Fruit fly (Drosophila melanogaster): Measurements from ENCODE around the gene ago.

The ago gene

dm6 chr3L:4269208-4269607, 15.1 kb upstream of the ago start:
- no peak for TF ChIP-seq CG17801 (GFP tag; optimal IDR thresholded peaks at IDR 0.05; ENCODE audit: partially characterized antibody)

dm6 chr3L:4267403-4267802, 13.3 kb upstream of the ago start, which contains the start of gene CG33764:
CG33764 (minus strand) TSS chr3L:4267503.
- TF ChIP-seq CG17801 (GFP tag; optimal IDR thresholded peaks at IDR 0.05; ENCODE audit: partially characterized antibody) = no peak

dm6 chr3L:4265836-4266235, 11.7 kb upstream of the ago start:
- TF ChIP-seq CG17801 (GFP tag; optimal IDR thresholded peaks at IDR 0.05; ENCODE audit: partially characterized antibody) = no peak

DNA sequence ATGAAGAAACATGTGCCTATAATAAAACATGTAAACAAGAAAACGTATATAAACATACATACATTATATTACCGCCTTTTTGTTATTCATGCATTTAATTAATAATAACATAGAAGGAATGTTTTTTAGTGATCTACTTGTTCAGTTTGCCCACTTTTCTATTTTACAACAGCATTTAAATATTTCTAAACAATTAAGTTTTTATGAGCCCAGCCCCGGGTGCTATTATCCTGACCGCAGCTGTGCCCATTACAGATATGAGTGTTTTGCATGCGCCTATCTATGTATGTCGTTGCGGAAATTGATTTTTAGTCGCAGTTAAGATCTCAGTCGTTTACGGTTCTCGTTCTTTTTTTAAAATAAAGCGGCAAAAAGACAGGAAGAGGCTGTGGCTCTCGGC, 10.9 kb upstream of the ago start:
- no peak for TF ChIP-seq CG17801 (GFP tag; optimal IDR thresholded peaks at IDR 0.05; ENCODE audit: partially characterized antibody)

DNA sequence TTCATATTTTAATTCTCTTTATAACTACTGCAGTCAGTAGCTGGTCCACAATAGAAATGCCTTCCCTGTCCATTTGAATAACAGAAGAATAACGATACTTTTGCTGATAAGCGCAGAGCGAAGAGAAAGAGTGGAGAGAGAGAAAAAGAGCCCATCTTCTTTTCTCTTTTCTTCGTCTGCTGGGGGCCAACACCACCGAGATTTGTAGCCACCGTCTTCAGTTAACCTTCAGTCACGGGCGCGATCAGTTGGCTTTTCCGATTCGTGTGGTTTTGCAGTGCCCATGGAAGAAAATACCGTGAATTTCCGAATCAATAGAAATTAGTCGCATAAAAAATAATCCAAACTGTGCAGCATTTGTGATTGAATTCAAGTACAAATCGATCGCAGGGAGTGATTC, 9.4 kb upstream of the ago start, which contains the start of gene CG1273:
CG1273 (plus strand) TSS at position 218 of the 400 bp plus-strand sequence.
- no peak for TF ChIP-seq CG17801 (GFP tag; optimal IDR thresholded peaks at IDR 0.05; ENCODE audit: partially characterized antibody)

DNA sequence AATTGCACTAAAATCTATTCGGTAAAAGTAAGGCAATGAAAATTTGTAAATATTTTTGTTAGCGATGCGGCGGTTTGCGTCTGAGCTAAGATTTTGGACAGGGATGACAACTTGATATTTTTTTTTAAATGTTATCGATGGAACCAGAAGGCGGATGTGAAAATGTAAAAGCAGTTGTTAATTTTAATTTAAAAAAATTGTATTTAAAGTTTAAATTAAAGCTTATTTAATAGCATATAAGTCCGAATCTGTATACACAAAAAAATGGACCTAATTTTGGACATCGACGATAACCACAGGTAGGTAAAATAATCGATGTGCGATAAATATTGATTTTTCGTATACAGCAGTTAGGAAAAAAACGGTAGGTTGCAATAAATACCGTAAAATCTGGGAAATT, 8.3 kb upstream of the ago start, which contains the start of the genes CG11586 and VhaM9.7-a:
CG11586 (minus strand) TSS at position 87 of the 400 bp plus-strand sequence.
VhaM9.7-a (plus strand) TSS at position 322 of the 400 bp plus-strand sequence.
- peak; percentile 15 for TF ChIP-seq CG17801 (GFP tag; optimal IDR thresholded peaks at IDR 0.05; ENCODE audit: partially characterized antibody)

DNA sequence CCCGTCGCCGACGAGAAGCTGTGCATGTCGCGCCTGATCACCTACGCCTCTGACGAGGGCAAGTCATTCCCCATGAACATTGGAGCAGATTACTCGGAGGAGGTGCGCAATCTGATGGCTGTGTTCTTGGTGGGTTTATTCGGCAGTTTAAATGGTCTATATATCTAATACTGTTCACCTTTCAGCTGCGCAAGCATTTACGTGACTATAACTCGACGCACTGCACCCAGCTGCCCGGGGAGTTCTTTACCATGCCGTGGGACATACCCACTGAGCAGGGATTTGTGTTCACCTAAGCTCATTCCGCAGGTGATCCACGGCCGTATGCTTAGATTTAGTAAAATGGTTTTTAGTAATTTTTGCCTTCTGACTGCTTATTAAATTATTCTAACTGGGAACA, 7.1 kb upstream of the ago start:
- no peak for TF ChIP-seq CG17801 (GFP tag; optimal IDR thresholded peaks at IDR 0.05; ENCODE audit: partially characterized antibody)

DNA sequence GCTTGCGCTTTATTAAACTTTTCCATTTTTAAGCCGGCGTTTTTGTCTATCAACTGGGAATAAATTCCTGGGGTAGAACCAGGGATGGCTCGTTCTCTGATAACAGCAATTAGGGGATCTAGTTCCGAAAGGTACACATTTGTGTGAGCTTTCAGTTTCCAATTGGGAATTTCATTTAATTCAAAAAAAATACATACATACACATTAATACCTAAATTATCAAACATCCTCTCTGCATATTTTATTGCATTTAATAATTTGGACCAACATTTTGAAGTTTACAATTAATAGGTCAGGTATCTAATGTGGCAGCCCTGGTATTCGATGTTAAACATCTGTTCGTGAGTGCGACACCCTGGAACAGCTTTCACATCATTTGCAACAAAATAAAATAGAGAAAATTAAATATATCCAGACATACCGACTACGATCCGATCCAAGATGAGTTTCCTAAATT, 5.0 kb upstream of the ago start, which contains the start of the genes CG15011 and CG1309:
CG15011 (minus strand) TSS at position 51 of the 457 bp plus-strand sequence.
CG1309 (plus strand) TSS at position 329 of the 457 bp plus-strand sequence.
- TF ChIP-seq CG17801 (GFP tag; optimal IDR thresholded peaks at IDR 0.05; ENCODE audit: partially characterized antibody) = peak; percentile 83

DNA sequence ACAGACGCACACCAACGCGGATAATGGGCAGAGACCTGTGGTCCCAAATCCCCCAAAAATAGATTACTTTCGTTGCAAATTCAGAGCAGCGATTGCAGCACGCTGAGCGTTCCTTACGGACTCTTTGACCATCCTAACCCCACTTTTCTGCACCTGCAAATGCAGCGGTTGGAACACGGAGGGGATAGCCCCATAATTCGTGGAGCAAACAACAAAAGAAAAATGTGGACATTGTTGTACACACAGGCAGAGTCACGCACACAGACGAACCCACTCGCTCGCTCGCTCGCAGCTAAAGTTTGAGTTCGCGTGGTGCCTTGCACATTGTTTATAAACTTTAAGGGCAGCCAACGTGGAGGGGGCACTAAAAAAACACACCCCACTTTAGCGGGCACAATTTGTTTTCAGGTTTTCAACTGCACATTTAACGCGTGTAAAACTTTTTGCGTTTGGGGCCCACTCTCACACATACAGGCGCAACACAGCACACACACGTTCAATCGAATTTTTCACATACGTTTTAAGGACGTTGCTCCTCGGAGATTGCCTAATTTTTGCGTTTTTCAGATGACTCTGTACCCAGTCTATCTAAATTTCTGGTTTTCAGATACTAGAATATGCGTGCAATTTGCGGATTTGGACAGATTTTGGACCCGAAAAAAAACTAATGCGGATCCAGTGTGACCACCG, 350 bp downstream of the ago start:
- TF ChIP-seq CG17801 (GFP tag; optimal IDR thresholded peaks at IDR 0.05; ENCODE audit: partially characterized antibody) = no peak

dm6 chr3L:4252862-4253610, 1.1 kb downstream of the ago start:
- no peak for TF ChIP-seq CG17801 (GFP tag; optimal IDR thresholded peaks at IDR 0.05; ENCODE audit: partially characterized antibody)

DNA sequence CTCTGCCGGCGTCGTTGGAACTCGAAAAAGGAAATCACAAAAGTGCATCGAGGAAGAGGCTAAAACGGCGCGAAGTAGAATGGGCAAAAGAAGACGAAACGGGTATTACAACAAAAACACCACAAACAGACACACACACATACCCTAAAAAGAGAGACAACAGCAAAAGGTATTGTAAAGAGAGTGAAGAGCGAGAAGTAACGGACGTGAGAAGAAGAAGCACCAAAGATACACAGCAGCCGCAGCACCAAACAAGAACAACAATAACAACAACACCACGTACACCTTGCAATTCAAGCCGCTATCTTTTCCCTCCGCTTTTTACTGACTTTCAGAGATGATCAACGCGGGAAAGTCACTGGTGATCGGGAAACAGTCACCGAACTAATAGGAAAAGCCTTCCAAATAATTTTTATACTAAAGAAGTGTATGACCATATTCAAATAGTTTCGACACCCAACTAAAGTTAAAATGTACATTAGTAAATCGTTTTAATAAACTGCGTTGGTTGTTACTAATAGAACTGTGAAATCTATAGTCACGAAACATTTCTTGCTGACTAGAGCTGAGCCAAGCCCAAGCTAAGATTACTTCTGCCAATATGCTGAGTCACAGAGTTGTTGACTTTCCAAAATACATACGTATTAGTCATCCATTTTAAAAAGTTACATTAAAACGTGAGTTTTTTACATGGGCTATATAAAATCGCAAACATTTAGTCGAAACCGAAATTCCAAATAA, 1.8 kb downstream of the ago start:
- peak; percentile 20 for TF ChIP-seq CG17801 (GFP tag; optimal IDR thresholded peaks at IDR 0.05; ENCODE audit: partially characterized antibody)

dm6 chr3L:4242428-4242827, 11.7 kb downstream of the ago start, which contains the start of gene pav:
pav (plus strand) TSS chr3L:4242734.
- peak; percentile 6 for TF ChIP-seq CG17801 (GFP tag; optimal IDR thresholded peaks at IDR 0.05; ENCODE audit: partially characterized antibody)

DNA sequence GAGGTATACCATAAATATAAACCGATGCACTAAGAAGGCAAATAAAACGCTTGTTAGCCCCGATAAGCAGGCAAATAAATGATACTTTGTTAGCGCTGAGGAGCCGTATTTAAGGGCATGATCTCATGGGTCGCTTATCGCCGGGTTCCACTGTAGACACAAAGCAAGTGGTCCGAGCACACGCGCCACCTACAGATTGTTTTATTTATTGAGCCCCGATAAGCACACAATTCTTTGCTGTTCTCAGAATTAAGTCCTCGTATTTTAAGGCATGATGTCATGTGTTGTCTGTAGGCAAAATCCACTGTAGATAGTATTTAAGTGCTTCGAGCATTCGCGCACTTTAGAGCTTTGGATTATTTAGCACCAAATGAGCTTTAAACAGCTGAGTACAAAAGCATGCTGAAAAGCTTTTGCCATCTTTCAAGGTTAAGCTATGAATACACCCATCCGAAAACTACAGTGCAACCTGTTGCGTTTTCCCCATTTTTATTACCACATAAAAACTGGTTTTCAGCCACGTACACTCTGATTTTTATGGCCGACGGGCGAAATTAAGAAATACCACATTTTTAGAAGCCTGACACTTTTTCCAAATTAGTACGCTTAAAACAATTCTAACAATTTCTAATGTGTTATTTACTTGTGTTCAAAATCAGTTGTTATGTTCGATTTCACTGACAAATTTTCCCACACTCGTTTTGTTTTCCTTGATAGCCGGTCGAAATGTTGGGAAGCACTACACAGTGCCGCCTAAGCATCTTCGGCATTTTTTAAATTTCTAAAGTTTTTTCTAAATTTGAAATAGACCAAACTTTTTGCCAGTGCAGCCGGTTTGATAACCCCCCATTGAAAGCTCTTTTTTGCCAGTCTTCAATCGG, 14.4 kb downstream of the ago start, which contains the start of gene Sqor:
Sqor (plus strand) TSS at position 732 of the 881 bp plus-strand sequence.
- peak; percentile 83 for TF ChIP-seq CG17801 (GFP tag; optimal IDR thresholded peaks at IDR 0.05; ENCODE audit: partially characterized antibody)

- no peak for TF ChIP-seq CG17801 (GFP tag; optimal IDR thresholded peaks at IDR 0.05; ENCODE audit: partially characterized antibody)
Measured at dm6 chr3L:4238195-4238594, 15.9 kb downstream of the ago start.

All from ovary, adult (tissue).